Fruit fly (Drosophila melanogaster): ENCODE data around the gene CG15202.

Gene CG15202

dm6 chrX:11108148-11108844 lies 34.0 kb upstream of the CG15202 start, which contains the start of gene Hsp60A (continued):
- TF ChIP-seq CG7372 (GFP tag; IDR thresholded peaks at IDR 0.05): no peak
- TF ChIP-seq CG13894 (tag; optimal IDR thresholded peaks at IDR 0.05): peak; percentile 56
- peak; percentile 56 for TF ChIP-seq CG17359 (tag; optimal IDR thresholded peaks at IDR 0.05)
- TF ChIP-seq fru (optimal IDR thresholded peaks at IDR 0.05): no peak
- no peak for TF ChIP-seq CG7271 (tag; optimal IDR thresholded peaks at IDR 0.05)
- peak; percentile 33 for TF ChIP-seq dmrt11E (tag; optimal IDR thresholded peaks at IDR 0.05)
- TF ChIP-seq CG12744 (GFP tag; optimal IDR thresholded peaks at IDR 0.05): no peak
- peak; percentile 75 for TF ChIP-seq nmo (GFP tag; optimal IDR thresholded peaks at IDR 0.05)
- TF ChIP-seq pb (GFP tag; optimal IDR thresholded peaks at IDR 0.05): no peak
- no peak for TF ChIP-seq CG7745 (tag; optimal IDR thresholded peaks at IDR 0.05)
- peak; percentile 6 for TF ChIP-seq YL-1 (GFP tag; optimal IDR thresholded peaks at IDR 0.05)
- no peak for TF ChIP-seq Optix (GFP tag; IDR thresholded peaks at IDR 0.05)
- peak; percentile 42 to 48 for TF ChIP-seq dpn (GFP tag; optimal IDR thresholded peaks at IDR 0.05)
- no peak for TF ChIP-seq CG13624 (GFP tag; optimal IDR thresholded peaks at IDR 0.05)
- TF ChIP-seq luna (GFP tag; optimal IDR thresholded peaks at IDR 0.05): no peak
- TF ChIP-seq D19B (GFP tag; optimal IDR thresholded peaks at IDR 0.05): no peak
- peak; percentile 73 for TF ChIP-seq Sry-δ (GFP tag; optimal IDR thresholded peaks at IDR 0.05)
- no peak for TF ChIP-seq sc (optimal IDR thresholded peaks at IDR 0.05)
- no peak for TF ChIP-seq sc (GFP tag; optimal IDR thresholded peaks at IDR 0.05)
- peak; percentile 28; the same call in 1 of the 2 replicates for TF ChIP-seq Xrp1 (GFP tag; IDR thresholded peaks at IDR 0.05)
- TF ChIP-seq unc-4 (GFP tag; IDR thresholded peaks at IDR 0.05; ENCODE audit: partially characterized antibody): peak; percentile 84
- no peak for TF ChIP-seq CG14050 (GFP tag; IDR thresholded peaks at IDR 0.05)
- no peak for TF ChIP-seq CG12769 (tag; optimal IDR thresholded peaks at IDR 0.05)
- peak; percentile 48 for TF ChIP-seq CG13775 (GFP tag; optimal IDR thresholded peaks at IDR 0.05)
- TF ChIP-seq CG1603 (tag; optimal IDR thresholded peaks at IDR 0.05): no peak
- peak; percentile 32; the same call in 1 of the 3 replicates for TF ChIP-seq croc (GFP tag; conservative IDR thresholded peaks at IDR 0.05)
- TF ChIP-seq CG3065 (GFP tag; optimal IDR thresholded peaks at IDR 0.05): no peak
- peak; percentile 88 for TF ChIP-seq sens (GFP tag)
- no peak for TF ChIP-seq oc (tag; optimal IDR thresholded peaks at IDR 0.05)
- peak; percentile 95 for TF ChIP-seq bigmax (GFP tag; optimal IDR thresholded peaks at IDR 0.05)
- no peak for TF ChIP-seq GATAe (GFP tag; conservative IDR thresholded peaks at IDR 0.05)
- TF ChIP-seq abd-A (tag; optimal IDR thresholded peaks at IDR 0.05): no peak
- no peak for TF ChIP-seq CG10274 (GFP tag; optimal IDR thresholded peaks at IDR 0.05)
- TF ChIP-seq mam (GFP tag; optimal IDR thresholded peaks at IDR 0.05): peak; percentile 34
- TF ChIP-seq prd (optimal IDR thresholded peaks at IDR 0.05): no peak
- TF ChIP-seq prd (GFP tag; IDR thresholded peaks at IDR 0.05): peak; percentile 54; the same call in 2 of the 3 replicates
- TF ChIP-seq Hmr (GFP tag; optimal IDR thresholded peaks at IDR 0.05): peak; percentile 52
- no peak for TF ChIP-seq org-1 (GFP tag; optimal IDR thresholded peaks at IDR 0.05)
- peak; percentile 47 for TF ChIP-seq B-H2 (GFP tag; optimal IDR thresholded peaks at IDR 0.05)
- peak; percentile 30 for TF ChIP-seq HLH54F (GFP tag; optimal IDR thresholded peaks at IDR 0.05)
- TF ChIP-seq CG43689 (GFP tag; IDR thresholded peaks at IDR 0.05): no peak
- TF ChIP-seq hb (GFP tag; IDR thresholded peaks at IDR 0.05; ENCODE audit: partially characterized antibody): peak; percentile 76; the same call in 2 of the 3 replicates
- TF ChIP-seq fd96Cb (tag; optimal IDR thresholded peaks at IDR 0.05): peak; percentile 39
- TF ChIP-seq CG18262 (tag; optimal IDR thresholded peaks at IDR 0.05): peak; percentile 3
- TF ChIP-seq Myb (GFP tag; optimal IDR thresholded peaks at IDR 0.05): no peak
- TF ChIP-seq CG4424 (GFP tag; optimal IDR thresholded peaks at IDR 0.05): peak; percentile 34
- TF ChIP-seq tll (GFP tag; optimal IDR thresholded peaks at IDR 0.05): no peak
- TF ChIP-seq Med (GFP tag): peak; percentile 69
- peak; percentile 34; the same call in 1 of the 3 replicates for TF ChIP-seq B-H1 (GFP tag; IDR thresholded peaks at IDR 0.05)
- TF ChIP-seq h (optimal IDR thresholded peaks at IDR 0.05): no peak
- TF ChIP-seq vvl (GFP tag; IDR thresholded peaks at IDR 0.05): 0 out of 2 replicates have a peak, but pooled peaks have one; percentile 18

All from whole organism, embryonic.